Fruit fly (Drosophila melanogaster): ENCODE measurements around the gene Rcc1.

Rcc1 gene

DNA sequence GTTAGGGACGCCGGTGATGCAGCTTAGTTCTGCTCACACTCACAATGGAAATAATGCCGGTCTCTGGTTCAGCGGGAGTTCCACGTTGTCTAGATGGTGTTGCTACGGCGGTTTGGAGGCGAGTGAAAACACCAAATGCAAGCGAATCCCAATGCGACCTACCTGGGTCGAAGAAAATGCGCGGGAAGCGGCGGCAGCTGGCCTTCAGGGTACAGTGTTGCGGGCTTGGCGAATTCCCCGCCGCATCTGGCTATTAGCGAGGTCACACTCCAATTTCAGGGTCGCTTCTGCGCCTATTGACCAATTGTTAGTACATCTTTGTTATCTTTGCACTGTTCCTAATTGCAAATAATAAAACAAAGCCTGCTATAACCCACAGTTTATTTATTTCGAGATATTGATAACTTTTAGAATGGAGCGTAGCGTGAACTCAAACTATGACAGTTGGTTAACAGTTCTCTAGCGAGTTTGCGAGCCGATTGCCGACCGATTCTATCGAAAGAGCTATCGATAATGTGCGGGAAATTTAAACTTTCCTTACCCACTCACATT, at the start of gene Rcc1:
Gene Rcc1 (minus strand): TSS at position 411 of the 552 bp plus-strand sequence.
- TF ChIP-seq CG31627 (GFP tag; optimal IDR thresholded peaks at IDR 0.05) (no peak), Eip93F (GFP tag; optimal IDR thresholded peaks at IDR 0.05) (no peak), acj6 (GFP tag; optimal IDR thresholded peaks at IDR 0.05) (no peak), CG10669 (GFP tag; optimal IDR thresholded peaks at IDR 0.05) (no peak), cyc (GFP tag; optimal IDR thresholded peaks at IDR 0.05) (peak; percentile 5), vri (GFP tag; optimal IDR thresholded peaks at IDR 0.05) (no peak), pdm3 (GFP tag; optimal IDR thresholded peaks at IDR 0.05) (no peak), Eip75B (GFP tag; optimal IDR thresholded peaks at IDR 0.05) (peak; percentile 37), topi (GFP tag; optimal IDR thresholded peaks at IDR 0.05) (no peak), CG11902 (GFP tag; optimal IDR thresholded peaks at IDR 0.05) (no peak), fkh (GFP tag; optimal IDR thresholded peaks at IDR 0.05) (no peak), CG8319 (GFP tag; optimal IDR thresholded peaks at IDR 0.05) (no peak), CG6276 (GFP tag; optimal IDR thresholded peaks at IDR 0.05) (no peak), CG6163 (GFP tag; IDR thresholded peaks at IDR 0.05) (no peak), spab (GFP tag; optimal IDR thresholded peaks at IDR 0.05) (no peak), fd59A (GFP tag; optimal IDR thresholded peaks at IDR 0.05) (no peak), CG32006 (GFP tag; optimal IDR thresholded peaks at IDR 0.05) (no peak), CG3919 (GFP tag; optimal IDR thresholded peaks at IDR 0.05) (no peak), Met (GFP tag; optimal IDR thresholded peaks at IDR 0.05) (no peak), fd85E (GFP tag; optimal IDR thresholded peaks at IDR 0.05) (no peak), esn (GFP tag; optimal IDR thresholded peaks at IDR 0.05) (no peak), CG8632 (GFP tag; optimal IDR thresholded peaks at IDR 0.05) (no peak), svp (GFP tag) (peak; percentile 89), net (GFP tag; optimal IDR thresholded peaks at IDR 0.05) (no peak), ss (GFP tag; optimal IDR thresholded peaks at IDR 0.05) (no peak), eg (GFP tag; IDR thresholded peaks at IDR 0.05) (no peak), dsx (GFP tag; optimal IDR thresholded peaks at IDR 0.05; ENCODE audit: poor library complexity, severe bottlenecking) (no peak), OdsH (GFP tag; optimal IDR thresholded peaks at IDR 0.05) (no peak), Sox102F (GFP tag; optimal IDR thresholded peaks at IDR 0.05) (no peak), Lpt (GFP tag; optimal IDR thresholded peaks at IDR 0.05) (no peak), Eip78C (GFP tag) (no peak), lz (GFP tag; optimal IDR thresholded peaks at IDR 0.05) (peak; percentile 8), CG16779 (tag; optimal IDR thresholded peaks at IDR 0.05) (no peak), Smox (GFP tag; optimal IDR thresholded peaks at IDR 0.05) (no peak), CG4318 (GFP tag; optimal IDR thresholded peaks at IDR 0.05) (no peak), CG6854 (GFP tag; optimal IDR thresholded peaks at IDR 0.05) (no peak), CG6792 (GFP tag; optimal IDR thresholded peaks at IDR 0.05) (no peak), CG34406 (GFP tag; optimal IDR thresholded peaks at IDR 0.05) (no peak), Blimp-1 (GFP tag; optimal IDR thresholded peaks at IDR 0.05) (no peak), salr (GFP tag; optimal IDR thresholded peaks at IDR 0.05) (no peak), CG3032 (tag; optimal IDR thresholded peaks at IDR 0.05) (peak; percentile 48), Sox15 (GFP tag; optimal IDR thresholded peaks at IDR 0.05) (no peak), Ets21C (GFP tag; optimal IDR thresholded peaks at IDR 0.05) (no peak), Hr39 (GFP tag; optimal IDR thresholded peaks at IDR 0.05) (peak; percentile 37), CG11762 (GFP tag; optimal IDR thresholded peaks at IDR 0.05; ENCODE audit: insufficient read depth) (no peak), CG15336 (GFP tag; IDR thresholded peaks at IDR 0.05) (no peak), dac (GFP tag; optimal IDR thresholded peaks at IDR 0.05) (no peak), CG11294 (GFP tag; IDR thresholded peaks at IDR 0.05) (no peak), CG9139 (GFP tag; optimal IDR thresholded peaks at IDR 0.05) (no peak), Gug (GFP tag; IDR thresholded peaks at IDR 0.05) (no peak), Ets96B (tag; optimal IDR thresholded peaks at IDR 0.05) (no peak), CG6808 (GFP tag; optimal IDR thresholded peaks at IDR 0.05) (peak; percentile 20)

Measured in whole organism, prepupa.